Worm (Caenorhabditis elegans) whole organism, L4 larva: Measurements from ENCODE around the gene npp-5.

Experiments
- F10B5.3 ChIP-seq: sonication (generic microtip); optimal IDR thresholded peaks from 2 replicates; lab custom pipeline; 2016; ENCODE audit warnings: mild to moderate bottlenecking, missing genetic modification characterization, missing compliant biosample characterization
- F26F4.8 ChIP-seq: fragments of 200-800 bp; sonication (Bioruptor generic); conservative IDR thresholded peaks from 2 replicates; pipeline ENCODE4 v1.3.6; 2022; ENCODE audit warnings: missing genetic modification characterization, missing compliant biosample characterization
- F44E2.7 ChIP-seq: fragments of 200-800 bp; sonication (Bioruptor generic); IDR thresholded peaks from 2 replicates; pipeline ENCODE4 v2.1.2; 2022; ENCODE audit warnings: missing genetic modification characterization, missing compliant biosample characterization
- F49E8.2 ChIP-seq: sonication (generic microtip); optimal IDR thresholded peaks from 2 replicates; lab custom pipeline; 2016; ENCODE audit warnings: missing compliant biosample characterization, mild to moderate bottlenecking, missing genetic modification characterization, borderline replicate concordance
- T26A8.4 ChIP-seq: fragments of 200-800 bp; sonication (Bioruptor generic); IDR thresholded peaks from 2 replicates; pipeline ENCODE4 v1.3.6; 2022; ENCODE audit warnings: missing genetic modification characterization, missing compliant biosample characterization
- Y48G9A.11 ChIP-seq: fragments of 200-800 bp; sonication (Bioruptor generic); IDR thresholded peaks from 2 replicates; pipeline ENCODE4 v1.3.6; 2022; ENCODE audit warnings: missing genetic modification reagents, missing genetic modification characterization, missing compliant biosample characterization
- Y5F2A.4 ChIP-seq: fragments of 200-800 bp; sonication (Bioruptor generic); optimal IDR thresholded peaks from 2 replicates; lab custom pipeline; 2018; ENCODE audit warnings: mild to moderate bottlenecking, missing genetic modification characterization, missing compliant biosample characterization
- ZK337.2 ChIP-seq: fragments of 200-800 bp; sonication (Bioruptor generic); IDR thresholded peaks from 2 replicates; pipeline ENCODE4 v1.3.6; 2022; ENCODE audit warnings: missing genetic modification reagents, missing genetic modification characterization, missing compliant biosample characterization
- aha-1 ChIP-seq: fragments of 150-350 bp; peaks from one replicate; lab custom pipeline; 2014; ENCODE audit warnings: missing biosample characterization, missing genetic modification characterization
- arid-1 ChIP-seq: fragments of 200-800 bp; sonication (Bioruptor generic); conservative IDR thresholded peaks from 2 replicates; pipeline ENCODE4 v1.3.6; 2022; ENCODE audit warnings: missing genetic modification reagents, missing genetic modification characterization, missing compliant biosample characterization
- ceh-28 ChIP-seq: fragments of 150-350 bp; optimal IDR thresholded peaks from 2 replicates; lab custom pipeline; 2014; ENCODE audit warnings: missing biosample characterization, missing genetic modification reagents, missing genetic modification characterization
- ceh-32 ChIP-seq: sonication (generic microtip); optimal IDR thresholded peaks from 2 replicates; lab custom pipeline; 2016; ENCODE audit warnings: mild to moderate bottlenecking, missing genetic modification characterization, missing compliant biosample characterization; ENCODE audit not compliant: poor library complexity
- ctbp-1 ChIP-seq: fragments of 200-800 bp; sonication (Bioruptor generic); IDR thresholded peaks from 2 replicates; pipeline ENCODE4 v1.3.6; 2022; ENCODE audit warnings: missing genetic modification reagents, missing genetic modification characterization, missing compliant biosample characterization
- daf-16 ChIP-seq, 3 experiments: sonication (generic microtip); optimal IDR thresholded peaks; 2 replicates each; lab custom pipeline; 2016 to 2017; ENCODE audit warnings: missing genetic modification characterization in 3 of 3, missing genetic modification reagents in 3 of 3, mild to moderate bottlenecking in 2 of 3, missing compliant biosample characterization in 2 of 3, missing biosample characterization in 1 of 3, moderate library complexity in 1 of 3
- daf-19 ChIP-seq: fragments of 200-800 bp; sonication (Bioruptor generic); conservative IDR thresholded peaks from 2 replicates; pipeline ENCODE4 v1.3.6; 2022; ENCODE audit warnings: missing genetic modification characterization, missing compliant biosample characterization
- daf-8 ChIP-seq: fragments of 200-800 bp; sonication (Bioruptor generic); IDR thresholded peaks from 2 replicates; pipeline ENCODE4 v1.3.6; 2022; ENCODE audit warnings: missing genetic modification characterization, missing compliant biosample characterization
- dpl-1 ChIP-seq: fragments of 150-350 bp; optimal IDR thresholded peaks from 2 replicates; lab custom pipeline; 2014; ENCODE audit warnings: missing biosample characterization, missing genetic modification reagents, missing genetic modification characterization
- duxl-1 ChIP-seq: sonication (generic microtip); optimal IDR thresholded peaks from 2 replicates; lab custom pipeline; 2016; ENCODE audit warnings: mild to moderate bottlenecking, missing genetic modification characterization, moderate library complexity, missing compliant biosample characterization; ENCODE audit not compliant: poor library complexity
- dve-1 ChIP-seq: sonication (generic microtip); optimal IDR thresholded peaks from 2 replicates; lab custom pipeline; 2017; ENCODE audit warnings: antibody characterized with exemption, mild to moderate bottlenecking, missing genetic modification characterization, missing compliant biosample characterization; ENCODE audit not compliant: insufficient read depth
- egl-43 ChIP-seq: fragments of 200-800 bp; sonication (Bioruptor generic); IDR thresholded peaks from 2 replicates; pipeline ENCODE4 v1.3.6; 2022; ENCODE audit warnings: missing genetic modification reagents, missing genetic modification characterization, missing compliant biosample characterization
- hlh-11 ChIP-seq: fragments of 200-800 bp; sonication (Bioruptor generic); optimal IDR thresholded peaks from 2 replicates; lab custom pipeline; 2018; ENCODE audit warnings: mild to moderate bottlenecking, missing genetic modification characterization, missing compliant biosample characterization
- jun-1 ChIP-seq: fragments of 150-350 bp; optimal IDR thresholded peaks from 2 replicates; lab custom pipeline; 2014; ENCODE audit warnings: missing biosample characterization, missing genetic modification reagents, missing genetic modification characterization
- lim-7 ChIP-seq: fragments of 200-800 bp; sonication (Bioruptor generic); IDR thresholded peaks from 2 replicates; pipeline ENCODE4 v1.3.6; 2022; ENCODE audit warnings: missing genetic modification characterization, missing compliant biosample characterization
- lin-13 ChIP-seq: fragments of 150-350 bp; optimal IDR thresholded peaks from 2 replicates; lab custom pipeline; 2014; ENCODE audit warnings: missing biosample characterization, missing genetic modification reagents, missing genetic modification characterization
- lin-39 ChIP-seq: fragments of 150-350 bp; optimal IDR thresholded peaks from 2 replicates; lab custom pipeline; 2014; ENCODE audit warnings: missing biosample characterization, missing genetic modification reagents, missing genetic modification characterization
- lsy-2 ChIP-seq, 2 experiments: fragments of 150-350 bp in 1 of 2; sonication (generic microtip) in 1 of 2; optimal IDR thresholded peaks; 2 replicates each; lab custom pipeline; 2014 to 2017; ENCODE audit warnings: missing biosample characterization in 2 of 2, missing genetic modification characterization in 2 of 2
- madf-5 ChIP-seq, 2 experiments: fragments of 200-800 bp; sonication (Bioruptor generic); IDR thresholded peaks; 2 replicates each; pipeline ENCODE4 v1.3.6; 2022; ENCODE audit warnings: missing compliant biosample characterization in 2 of 2, missing genetic modification characterization in 2 of 2
- mes-2 ChIP-seq: sonication (generic microtip); optimal IDR thresholded peaks from 2 replicates; lab custom pipeline; 2016; ENCODE audit warnings: missing genotype, mild to moderate bottlenecking, missing genetic modification characterization, missing compliant biosample characterization; ENCODE audit not compliant: poor library complexity, severe bottlenecking
- nhr-102 ChIP-seq: sonication (generic microtip); optimal IDR thresholded peaks from 2 replicates; lab custom pipeline; 2016; ENCODE audit warnings: mild to moderate bottlenecking, missing genetic modification characterization, moderate library complexity, missing compliant biosample characterization
- nhr-11 ChIP-seq: fragments of 150-350 bp; optimal IDR thresholded peaks from 2 replicates; lab custom pipeline; 2014; ENCODE audit warnings: missing biosample characterization, missing genetic modification characterization
- nhr-237 ChIP-seq: sonication (generic microtip); optimal IDR thresholded peaks from 2 replicates; lab custom pipeline; 2017; ENCODE audit warnings: missing biosample characterization, missing genetic modification characterization
- nhr-25 ChIP-seq: sonication (generic microtip); optimal IDR thresholded peaks from 2 replicates; lab custom pipeline; 2017; ENCODE audit warnings: missing genetic modification characterization, mild to moderate bottlenecking, missing compliant biosample characterization, antibody characterized with exemption, moderate library complexity, borderline replicate concordance; ENCODE audit not compliant: insufficient read depth
- nhr-42 ChIP-seq: fragments of 200-800 bp; sonication (Bioruptor generic); IDR thresholded peaks from 2 replicates; pipeline ENCODE4 v1.3.6; 2022; ENCODE audit warnings: missing genetic modification characterization, missing compliant biosample characterization
- pha-4 ChIP-seq, 2 experiments: fragments of 150-350 bp in 1 of 2; fragments of 200-800 bp in 1 of 2; sonication (Bioruptor generic) in 1 of 2; IDR thresholded peaks in 1 of 2; optimal IDR thresholded peaks in 1 of 2; 2 replicates each; pipeline versions ENCODE4 v1.3.6 to Lab custom; 2014 to 2022; ENCODE audit warnings: missing genetic modification characterization in 2 of 2, missing genetic modification reagents in 2 of 2, missing biosample characterization in 1 of 2, missing compliant biosample characterization in 1 of 2
- php-3 ChIP-seq: fragments of 200-800 bp; sonication (Bioruptor generic); IDR thresholded peaks from 2 replicates; pipeline ENCODE4 v1.3.6; 2022; ENCODE audit warnings: missing genetic modification reagents, missing genetic modification characterization, missing compliant biosample characterization
- snpc-1.2 ChIP-seq: fragments of 200-800 bp; sonication (Bioruptor generic); IDR thresholded peaks from 2 replicates; pipeline ENCODE4 v1.3.6; 2022; ENCODE audit warnings: missing genetic modification reagents, missing genetic modification characterization, missing compliant biosample characterization
- spr-1 ChIP-seq: sonication (generic microtip); optimal IDR thresholded peaks from 2 replicates; lab custom pipeline; 2016; ENCODE audit warnings: mild to moderate bottlenecking, missing genetic modification characterization, missing compliant biosample characterization
- spr-3 ChIP-seq: fragments of 200-800 bp; sonication (Bioruptor generic); optimal IDR thresholded peaks from 2 replicates; lab custom pipeline; 2018; ENCODE audit warnings: mild to moderate bottlenecking, missing genetic modification characterization, missing compliant biosample characterization
- tag-97 ChIP-seq: fragments of 200-800 bp; sonication (Bioruptor generic); IDR thresholded peaks from 2 replicates; pipeline ENCODE4 v1.3.6; 2022; ENCODE audit warnings: missing genetic modification characterization, missing compliant biosample characterization
- tra-1 ChIP-seq: fragments of 200-800 bp; sonication (Bioruptor generic); IDR thresholded peaks from 2 replicates; pipeline ENCODE4 v1.3.6; 2022; ENCODE audit warnings: missing genetic modification reagents, missing genetic modification characterization, missing compliant biosample characterization
- unc-62 ChIP-seq, 3 experiments: fragments of 150-350 bp in 1 of 3; sonication (generic microtip); optimal IDR thresholded peaks in 2 of 3; peaks in 1 of 3; 1 replicate in 1 of 3; 2 replicates in 2 of 3; lab custom pipeline; 2014 to 2017; ENCODE audit warnings: missing biosample characterization in 3 of 3, missing genetic modification characterization in 3 of 3, missing genetic modification reagents in 3 of 3, missing genotype in 1 of 3
- vab-7 ChIP-seq: fragments of 200-800 bp; sonication (Bioruptor generic); IDR thresholded peaks from 2 replicates; pipeline ENCODE4 v1.3.6; 2022; ENCODE audit warnings: missing genetic modification reagents, missing genetic modification characterization, missing compliant biosample characterization
- zag-1 ChIP-seq: fragments of 150-350 bp; optimal IDR thresholded peaks from 2 replicates; lab custom pipeline; 2014; ENCODE audit warnings: missing biosample characterization, missing genetic modification characterization
- zfp-2 ChIP-seq: sonication (generic microtip); optimal IDR thresholded peaks from 2 replicates; lab custom pipeline; 2016; ENCODE audit warnings: mild to moderate bottlenecking, missing genetic modification characterization, missing compliant biosample characterization

npp-5 gene

DNA sequence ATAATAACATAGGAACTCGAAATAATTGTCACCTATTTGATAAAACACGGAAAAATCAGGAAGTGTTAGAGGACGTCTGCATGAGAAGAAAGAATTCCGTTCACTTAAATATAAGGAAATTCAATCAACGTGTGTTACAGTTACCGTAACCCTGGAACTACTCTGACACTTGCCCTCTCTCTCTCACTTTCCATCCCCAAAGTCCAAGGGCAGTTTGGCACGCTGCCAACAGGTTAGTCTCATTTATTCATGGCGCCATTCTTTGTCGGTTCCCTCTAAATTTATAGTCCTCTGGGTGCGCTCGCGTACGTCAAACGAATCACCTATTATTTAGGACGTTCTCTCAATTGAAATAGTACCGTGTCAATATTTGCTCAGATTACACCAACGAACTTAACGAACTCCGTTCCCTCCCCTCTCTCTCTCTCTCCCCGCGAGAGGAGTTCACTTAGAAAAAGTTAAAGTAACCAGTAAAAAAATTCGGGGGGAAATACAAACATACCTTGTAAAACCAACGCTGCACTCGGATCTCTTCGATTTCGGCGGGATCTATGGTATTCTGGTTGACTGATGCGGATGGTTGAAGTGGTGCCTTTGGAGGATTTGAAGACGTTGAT, 21.1 kb upstream of the npp-5 start:
- no peak for TF ChIP-seq lin-13 (GFP tag; lab: Kevin White, UChicago)
- peak in 1 of 2 experiments; percentile 1 for TF ChIP-seq lsy-2 (tag; optimal IDR thresholded peaks at IDR 0.05; lab: Kevin White, UChicago)
- TF ChIP-seq pha-4 (GFP tag; IDR thresholded peaks at IDR 0.05; lab: Robert Waterston, UW), result no peak
- TF ChIP-seq pha-4 (tag; optimal IDR thresholded peaks at IDR 0.05; lab: Kevin White, UChicago), result peak; percentile 56

DNA sequence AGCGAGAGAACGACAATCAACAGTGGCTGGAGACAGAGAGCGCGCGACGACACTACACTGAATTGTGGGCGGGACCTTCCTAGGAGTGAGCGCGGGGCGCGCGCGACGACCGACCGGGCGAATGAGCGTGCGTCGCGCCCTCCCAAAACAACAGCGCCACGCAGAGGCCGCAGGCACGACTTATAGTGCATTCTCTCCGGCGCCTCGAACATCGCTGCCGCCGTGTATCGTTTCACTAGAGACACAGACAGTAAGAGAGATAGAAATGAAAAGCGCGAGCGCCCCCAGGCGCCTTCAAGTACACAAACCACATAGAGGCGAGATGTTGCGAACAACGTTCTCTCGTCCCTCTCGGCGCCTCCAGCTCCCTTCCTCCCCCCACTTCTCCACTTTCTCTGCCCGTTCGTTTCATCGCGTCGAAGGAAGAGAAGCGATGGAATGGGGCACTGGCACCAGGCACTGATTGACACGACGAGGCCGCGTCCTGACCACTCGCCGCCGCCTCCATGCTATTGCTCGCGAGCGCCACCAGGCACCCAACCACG, 20.4 kb upstream of the npp-5 start:
- TF ChIP-seq lim-7 (peak; percentile 32; the same call in 1 of the 2 replicates), php-3 (GFP tag; lab: Robert Waterston, UW) (no peak), madf-5 (GFP tag; IDR thresholded peaks at IDR 0.05; lab: Robert Waterston, UW) (0 out of 4 replicates have a peak, but pooled peaks of 1 of the 2 experiments have one; percentile 41), jun-1 (tag; lab: Kevin White, UChicago) (peak; percentile 44), daf-16 (GFP tag; optimal IDR thresholded peaks at IDR 0.05; lab: Kevin White, UChicago) (peak; percentile 37 to 82), daf-16 (tag; optimal IDR thresholded peaks at IDR 0.05; lab: Kevin White, UChicago) (peak; percentile 43), vab-7 (GFP tag; lab: Robert Waterston, UW) (peak; percentile 60; the same call in 1 of the 2 replicates), F49E8.2 (no peak), unc-62 (GFP tag; optimal IDR thresholded peaks at IDR 0.05 in 1 of 2; lab: Kevin White, UChicago) (peak in 1 of 2 experiments; percentile 70), unc-62 (tag; optimal IDR thresholded peaks at IDR 0.05; lab: Kevin White, UChicago) (no peak), nhr-25 (tag; lab: Kevin White, UChicago) (peak; percentile 71), lin-39 (tag; lab: Kevin White, UChicago) (no peak), ceh-32 (tag; lab: Kevin White, UChicago) (peak; percentile 16), nhr-237 (tag; lab: Kevin White, UChicago) (no peak), zfp-2 (tag; lab: Kevin White, UChicago) (peak; percentile 40), spr-1 (tag; lab: Kevin White, UChicago) (peak; percentile 46), hlh-11 (tag; lab: Kevin White, UChicago) (peak; percentile 97), T26A8.4 (GFP tag; lab: Robert Waterston, UW) (peak; percentile 75; the same call in 1 of the 2 replicates), ctbp-1 (GFP tag; lab: Robert Waterston, UW) (peak; percentile 81), mes-2 (tag; lab: Kevin White, UChicago) (peak; percentile 56), dve-1 (peak; percentile 76), tra-1 (GFP tag; lab: Robert Waterston, UW) (peak; percentile 86), egl-43 (peak; percentile 84), nhr-102 (tag; lab: Kevin White, UChicago) (peak; percentile 41), aha-1 (peak; percentile 96), ceh-28 (tag; lab: Kevin White, UChicago) (no peak), snpc-1.2 (GFP tag; lab: Robert Waterston, UW) (peak; percentile 54; the same call in 1 of the 2 replicates), Y5F2A.4 (GFP tag; lab: Kevin White, UChicago) (no peak), daf-19 (GFP tag; lab: Robert Waterston, UW) (no peak), spr-3 (peak; percentile 23), duxl-1 (tag; lab: Kevin White, UChicago) (peak; percentile 8), nhr-42 (peak; percentile 63; the same call in 1 of the 2 replicates), ZK337.2 (GFP tag; lab: Robert Waterston, UW) (no peak), tag-97 (GFP tag; lab: Robert Waterston, UW) (0 out of 2 replicates have a peak, but pooled peaks have one; percentile 7), arid-1 (GFP tag; lab: Robert Waterston, UW) (no peak), F44E2.7 (GFP tag; lab: Robert Waterston, UW) (no peak), Y48G9A.11 (no peak), daf-8 (GFP tag; lab: Robert Waterston, UW) (no peak), dpl-1 (peak; percentile 36), zag-1 (no peak), F10B5.3 (peak; percentile 19), F26F4.8 (GFP tag; lab: Robert Waterston, UW) (no peak), nhr-11 (tag; lab: Kevin White, UChicago) (peak; percentile 70)
